Fruit fly (Drosophila melanogaster): ENCODE measurements around the gene CG4119.

Gene CG4119

dm6 chrX:5664222-5664621, 1.6 kb upstream of the CG4119 start:
- no peak for TF ChIP-seq CG17801 (GFP tag; optimal IDR thresholded peaks at IDR 0.05; ENCODE audit: partially characterized antibody)

- no peak for TF ChIP-seq CG17801 (GFP tag; optimal IDR thresholded peaks at IDR 0.05; ENCODE audit: partially characterized antibody)
Observed at dm6 chrX:5671537-5672029, 5.7 kb downstream of the CG4119 start, which contains the start of gene Rab18. Gene Rab18, minus strand, starts transcription at chrX:5671812.

- peak; percentile 86 for TF ChIP-seq CG17801 (GFP tag; optimal IDR thresholded peaks at IDR 0.05; ENCODE audit: partially characterized antibody)
Observed at dm6 chrX:5672243-5673051, 6.6 kb downstream of the CG4119 start, which contains the start of gene RpL35. Gene RpL35, plus strand, starts transcription at chrX:5672401.

dm6 chrX:5676855-5677254, 11.0 kb downstream of the CG4119 start:
- TF ChIP-seq CG17801 (GFP tag; optimal IDR thresholded peaks at IDR 0.05; ENCODE audit: partially characterized antibody), result no peak

dm6 chrX:5677400-5678177, 11.7 kb downstream of the CG4119 start:
- no peak for TF ChIP-seq CG17801 (GFP tag; optimal IDR thresholded peaks at IDR 0.05; ENCODE audit: partially characterized antibody)

dm6 chrX:5678178-5678470, 12.3 kb downstream of the CG4119 start:
- no peak for TF ChIP-seq CG17801 (GFP tag; optimal IDR thresholded peaks at IDR 0.05; ENCODE audit: partially characterized antibody)

- TF ChIP-seq CG17801 (GFP tag; optimal IDR thresholded peaks at IDR 0.05; ENCODE audit: partially characterized antibody), result peak; percentile 67
Observed at dm6 chrX:5679079-5679932, 13.5 kb downstream of the CG4119 start.

- no peak for TF ChIP-seq CG17801 (GFP tag; optimal IDR thresholded peaks at IDR 0.05; ENCODE audit: partially characterized antibody)
Observed at dm6 chrX:5679933-5680667, 14.2 kb downstream of the CG4119 start, which contains the start of the genes Tre1 and Gr5a. Gene Tre1, minus strand, starts transcription at chrX:5679977. Gene Gr5a, plus strand, starts transcription at chrX:5680617.

dm6 chrX:5682940-5683339, 17.1 kb downstream of the CG4119 start, which contains the start of gene CG42449:
Gene CG42449, plus strand, starts transcription at chrX:5683240.
- TF ChIP-seq CG17801 (GFP tag; optimal IDR thresholded peaks at IDR 0.05; ENCODE audit: partially characterized antibody), result no peak

- TF ChIP-seq CG17801 (GFP tag; optimal IDR thresholded peaks at IDR 0.05; ENCODE audit: partially characterized antibody), result peak; percentile 47
Observed at dm6 chrX:5689417-5690215, 23.8 kb downstream of the CG4119 start, which contains the start of the genes PGAP1 and cv. Gene PGAP1, minus strand, starts transcription at chrX:5689473. Gene cv, plus strand, starts transcription at chrX:5690002.

dm6 chrX:5690216-5690523, 24.3 kb downstream of the CG4119 start:
- no peak for TF ChIP-seq CG17801 (GFP tag; optimal IDR thresholded peaks at IDR 0.05; ENCODE audit: partially characterized antibody)

- no peak for TF ChIP-seq CG17801 (GFP tag; optimal IDR thresholded peaks at IDR 0.05; ENCODE audit: partially characterized antibody)
Observed at dm6 chrX:5690651-5691379, 25.0 kb downstream of the CG4119 start.

dm6 chrX:5695035-5695434, 29.2 kb downstream of the CG4119 start, which contains the start of gene CG3149:
Gene CG3149, minus strand, starts transcription at chrX:5695205.
- peak; percentile 29 for TF ChIP-seq CG17801 (GFP tag; optimal IDR thresholded peaks at IDR 0.05; ENCODE audit: partially characterized antibody)
